Worm (Caenorhabditis elegans) whole organism, mixed stage, embryonic: ENCODE data around the gene B0361.4.

Experiments
- ceh-39 ChIP-seq: fragments of 150-350 bp; optimal IDR thresholded peaks from 2 replicates; lab custom pipeline; 2014; ENCODE audit warnings: missing biosample characterization, missing genetic modification characterization
- ham-2 ChIP-seq: fragments of 200-800 bp; sonication (Bioruptor generic); optimal IDR thresholded peaks from 2 replicates; lab custom pipeline; 2018; ENCODE audit warnings: mild to moderate bottlenecking, missing genetic modification characterization, missing compliant biosample characterization
- lin-13 ChIP-seq: fragments of 150-350 bp; optimal IDR thresholded peaks from 2 replicates; lab custom pipeline; 2014; ENCODE audit warnings: missing biosample characterization, missing genetic modification characterization
- lsy-2 ChIP-seq: fragments of 150-350 bp; optimal IDR thresholded peaks from 2 replicates; lab custom pipeline; 2014; ENCODE audit warnings: missing biosample characterization, missing genetic modification characterization
- mep-1 ChIP-seq: fragments of 150-350 bp; optimal IDR thresholded peaks from 2 replicates; lab custom pipeline; 2017; ENCODE audit warnings: missing biosample characterization, missing genetic modification reagents, missing genetic modification characterization, inconsistent platforms
- nhr-12 ChIP-seq: fragments of 150-350 bp; optimal IDR thresholded peaks from 2 replicates; lab custom pipeline; 2014; ENCODE audit warnings: missing biosample characterization, missing genetic modification characterization
- nhr-237 ChIP-seq: fragments of 150-350 bp; optimal IDR thresholded peaks from 2 replicates; lab custom pipeline; 2014; ENCODE audit warnings: missing biosample characterization, missing genetic modification characterization
- pha-4 ChIP-seq: fragments of 150-350 bp; optimal IDR thresholded peaks from 2 replicates; lab custom pipeline; 2018; ENCODE audit warnings: missing biosample characterization, missing genetic modification reagents, missing genetic modification characterization
- snpc-4 ChIP-seq: fragments of 150-350 bp; optimal IDR thresholded peaks from 2 replicates; lab custom pipeline; 2014; ENCODE audit warnings: missing biosample characterization, missing genetic modification characterization
- unc-39 ChIP-seq: fragments of 150-350 bp; optimal IDR thresholded peaks from 2 replicates; lab custom pipeline; 2014; ENCODE audit warnings: missing biosample characterization, missing genetic modification characterization

DNA sequence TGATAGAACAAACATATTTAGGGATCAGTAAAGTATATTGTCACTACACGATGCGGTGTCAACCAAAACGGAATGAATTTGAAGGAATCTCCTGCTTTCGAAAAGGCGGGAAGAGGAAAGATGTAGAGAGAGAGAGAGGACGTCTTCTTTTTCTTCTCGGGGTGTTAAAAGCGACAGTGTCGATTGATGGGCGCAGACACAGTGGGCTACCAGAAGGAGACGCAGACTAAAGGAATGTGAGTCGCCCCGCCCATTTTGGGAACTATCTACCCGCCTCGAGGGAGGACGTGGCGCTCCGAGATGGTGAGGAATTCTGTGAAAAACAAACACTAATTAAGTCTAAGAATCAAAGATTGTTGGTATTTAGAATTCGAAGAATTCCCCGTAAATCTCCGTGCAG lies 40.7 kb downstream of the B0361.4 start, which contains the start of the genes B0361.14 and B0361.9:
- no peak for TF ChIP-seq ceh-39 (tag; lab: Kevin White, UChicago)
- TF ChIP-seq unc-39 (tag; lab: Kevin White, UChicago), result no peak
- TF ChIP-seq snpc-4 (tag; lab: Kevin White, UChicago), result no peak
- no peak for TF ChIP-seq nhr-237 (tag; lab: Kevin White, UChicago)
- TF ChIP-seq ham-2 (GFP tag; lab: Kevin White, UChicago), result no peak
- TF ChIP-seq pha-4 (tag; lab: Kevin White, UChicago), result no peak
- no peak for TF ChIP-seq lsy-2 (tag; lab: Kevin White, UChicago)
- TF ChIP-seq mep-1 (tag; lab: Kevin White, UChicago), result no peak
- TF ChIP-seq lin-13 (tag; lab: Kevin White, UChicago), result no peak
- no peak for TF ChIP-seq nhr-12 (tag; lab: Kevin White, UChicago)
